Fruit fly (Drosophila melanogaster) whole organism, embryonic: ENCODE data around the gene Vlet.

Experiments used
- Blimp-1 ChIP-seq: fragments of 200-800 bp; sonication (Bioruptor generic); optimal IDR thresholded peaks from 3 replicates; lab custom pipeline; 2018; ENCODE audit warnings: missing biosample characterization, missing genetic modification characterization, mild to moderate bottlenecking, moderate library complexity, missing genetic modification reagents
- CG10274 ChIP-seq: fragments of 200-800 bp; sonication (Bioruptor generic); optimal IDR thresholded peaks from 3 replicates; lab custom pipeline; 2017; ENCODE audit warnings: missing biosample characterization, mild to moderate bottlenecking, missing genetic modification characterization
- CG10654 ChIP-seq: fragments of 200-800 bp; sonication (Bioruptor generic); optimal IDR thresholded peaks from 2 replicates; lab custom pipeline; 2016; ENCODE audit warnings: missing biosample characterization, missing genetic modification characterization
- CG11456 ChIP-seq: fragments of 200-800 bp; sonication (Bioruptor generic); IDR thresholded peaks from 3 replicates; pipeline ENCODE4 v1.3.6; 2022; ENCODE audit warnings: missing biosample characterization, missing genetic modification characterization
- CG12299 ChIP-seq: fragments of 200-800 bp; sonication (Bioruptor generic); optimal IDR thresholded peaks from 2 replicates; lab custom pipeline; 2018; ENCODE audit warnings: missing biosample characterization, mild to moderate bottlenecking, missing genetic modification characterization
- CG15073 ChIP-seq: fragments of 200-800 bp; sonication (Bioruptor generic); optimal IDR thresholded peaks from 2 replicates; lab custom pipeline; 2016; ENCODE audit warnings: missing biosample characterization, missing genetic modification characterization
- CG1647 ChIP-seq: fragments of 200-800 bp; sonication (Bioruptor generic); optimal IDR thresholded peaks from 3 replicates; lab custom pipeline; 2016; ENCODE audit warnings: missing biosample characterization, missing genetic modification characterization
- CG2120 ChIP-seq: fragments of 200-800 bp; sonication (Bioruptor generic); optimal IDR thresholded peaks from 3 replicates; lab custom pipeline; 2016; ENCODE audit warnings: missing biosample characterization, missing genetic modification characterization
- CG2678 ChIP-seq: fragments of 200-800 bp; sonication (Bioruptor generic); optimal IDR thresholded peaks from 3 replicates; lab custom pipeline; 2019; ENCODE audit warnings: missing biosample characterization, mild to moderate bottlenecking, missing genetic modification characterization, moderate library complexity
- CG2712 ChIP-seq: fragments of 200-800 bp; optimal IDR thresholded peaks from 3 replicates; lab custom pipeline; 2019; ENCODE audit warnings: missing biosample characterization, mild to moderate bottlenecking, missing genetic modification characterization, moderate library complexity
- CG42726 ChIP-seq: fragments of 200-800 bp; sonication (Bioruptor generic); IDR thresholded peaks from 2 replicates; pipeline ENCODE4 v1.3.6; 2022; ENCODE audit warnings: missing biosample characterization, missing genetic modification characterization; ENCODE audit not compliant: partially characterized antibody
- CG4282 ChIP-seq: fragments of 200-800 bp; sonication (Bioruptor generic); optimal IDR thresholded peaks from 2 replicates; lab custom pipeline; 2016; ENCODE audit warnings: missing biosample characterization, missing genetic modification characterization
- CG8478 ChIP-seq: fragments of >200 bp; optimal IDR thresholded peaks from 2 replicates; lab custom pipeline; 2018
- CG9817 ChIP-seq: fragments of 200-800 bp; sonication (Bioruptor generic); optimal IDR thresholded peaks from 2 replicates; lab custom pipeline; 2018; ENCODE audit warnings: missing biosample characterization, mild to moderate bottlenecking, missing genetic modification characterization, moderate library complexity
- CkIIα-i1 ChIP-seq: fragments of 200-800 bp; sonication (Bioruptor generic); IDR thresholded peaks from 2 replicates; pipeline ENCODE4 v1.3.6; 2022; ENCODE audit warnings: missing biosample characterization, missing genetic modification characterization
- CrebB ChIP-seq: fragments of 200-800 bp; sonication (Bioruptor generic); optimal IDR thresholded peaks from 3 replicates; lab custom pipeline; 2018; ENCODE audit warnings: missing biosample characterization, mild to moderate bottlenecking, missing genetic modification characterization
- D19A ChIP-seq: fragments of 200-800 bp; optimal IDR thresholded peaks from 3 replicates; lab custom pipeline; 2019; ENCODE audit warnings: missing biosample characterization, mild to moderate bottlenecking, missing genetic modification characterization, moderate library complexity
- Dad ChIP-seq: fragments of 200-800 bp; sonication (Bioruptor generic); optimal IDR thresholded peaks from 3 replicates; lab custom pipeline; 2016; ENCODE audit warnings: missing biosample characterization, missing genetic modification characterization
- Gsc ChIP-seq: fragments of 200-800 bp; sonication (Bioruptor generic); IDR thresholded peaks from 2 replicates; pipeline ENCODE4 v1.3.6; 2022; ENCODE audit warnings: missing biosample characterization, missing genetic modification characterization
- H15 ChIP-seq: fragments of 200-800 bp; sonication (Bioruptor generic); IDR thresholded peaks from 3 replicates; pipeline ENCODE4 v1.3.6; 2022; ENCODE audit warnings: missing biosample characterization, missing genetic modification characterization
- HHEX ChIP-seq: fragments of 200-800 bp; sonication (Bioruptor generic); optimal IDR thresholded peaks from 3 replicates; lab custom pipeline; 2017; ENCODE audit warnings: missing biosample characterization, mild to moderate bottlenecking, missing genetic modification characterization, missing genetic modification reagents
- Hr78 ChIP-seq, 2 experiments: fragments of 200-800 bp in 1 of 2; fragments of >200 bp in 1 of 2; sonication (Bioruptor generic) in 1 of 2; optimal IDR thresholded peaks; 2 replicates each; lab custom pipeline; 2017 to 2019; ENCODE audit warnings: missing biosample characterization in 2 of 2, missing genetic modification characterization in 2 of 2, mild to moderate bottlenecking in 1 of 2, moderate library complexity in 1 of 2
- MESR4 ChIP-seq: fragments of 200-800 bp; sonication (Bioruptor generic); optimal IDR thresholded peaks from 2 replicates; lab custom pipeline; 2018; ENCODE audit warnings: missing biosample characterization, mild to moderate bottlenecking, missing genetic modification characterization, moderate library complexity
- Myb ChIP-seq: fragments of 200-800 bp; sonication (Bioruptor generic); optimal IDR thresholded peaks from 2 replicates; lab custom pipeline; 2016; ENCODE audit warnings: missing biosample characterization, missing genetic modification characterization
- Ssrp ChIP-seq: fragments of 200-800 bp; sonication (Bioruptor generic); optimal IDR thresholded peaks from 2 replicates; lab custom pipeline; 2018; ENCODE audit warnings: missing biosample characterization, mild to moderate bottlenecking, missing genetic modification characterization, moderate library complexity
- Usf ChIP-seq: fragments of 200-800 bp; sonication (Bioruptor generic); optimal IDR thresholded peaks from 2 replicates; lab custom pipeline; 2017; ENCODE audit warnings: missing genotype, missing biosample characterization, missing genetic modification characterization
- ato ChIP-seq: fragments of 200-800 bp; sonication (Bioruptor generic); IDR thresholded peaks from 2 replicates; pipeline ENCODE4 v1.3.6; 2022; ENCODE audit warnings: missing biosample characterization, missing genetic modification characterization; ENCODE audit not compliant: partially characterized antibody
- bcd ChIP-seq: fragments of 200-800 bp; sonication (Bioruptor generic); optimal IDR thresholded peaks from 2 replicates; lab custom pipeline; 2017; ENCODE audit warnings: missing biosample characterization, mild to moderate bottlenecking, missing genetic modification characterization
- cg ChIP-seq: fragments of 200-800 bp; sonication (Bioruptor generic); optimal IDR thresholded peaks from 3 replicates; lab custom pipeline; 2019; ENCODE audit warnings: missing biosample characterization, mild to moderate bottlenecking, missing genetic modification characterization, moderate library complexity
- chinmo ChIP-seq: fragments of 200-800 bp; sonication (Bioruptor generic); IDR thresholded peaks from 4 replicates; pipeline ENCODE4 v1.3.6; 2022; ENCODE audit warnings: missing biosample characterization, missing genetic modification characterization; ENCODE audit not compliant: partially characterized antibody
- chn ChIP-seq: fragments of 200-800 bp; sonication (Bioruptor generic); optimal IDR thresholded peaks from 2 replicates; lab custom pipeline; 2016; ENCODE audit warnings: missing biosample characterization, missing genetic modification characterization
- da ChIP-seq: fragments of 200-800 bp; sonication (Bioruptor generic); optimal IDR thresholded peaks from 2 replicates; lab custom pipeline; 2016; ENCODE audit warnings: missing biosample characterization, missing genetic modification characterization
- danr ChIP-seq: fragments of 200-800 bp; sonication (Bioruptor generic); IDR thresholded peaks from 2 replicates; pipeline ENCODE4 v1.3.6; 2022; ENCODE audit warnings: missing biosample characterization, missing genetic modification characterization
- grau ChIP-seq: fragments of 200-800 bp; optimal IDR thresholded peaks from 3 replicates; lab custom pipeline; 2019; ENCODE audit warnings: missing biosample characterization, mild to moderate bottlenecking, missing genetic modification characterization, moderate library complexity
- kah ChIP-seq: fragments of 200-800 bp; sonication (Bioruptor generic); optimal IDR thresholded peaks from 2 replicates; lab custom pipeline; 2018; ENCODE audit warnings: missing biosample characterization, mild to moderate bottlenecking, missing genetic modification characterization
- lab ChIP-seq: fragments of 200-800 bp; sonication (Bioruptor generic); optimal IDR thresholded peaks from 3 replicates; lab custom pipeline; 2017; ENCODE audit warnings: missing biosample characterization, missing genetic modification characterization, mild to moderate bottlenecking, moderate library complexity, missing genetic modification reagents
- p53 ChIP-seq: fragments of 200-800 bp; sonication (Bioruptor generic); optimal IDR thresholded peaks from 2 replicates; lab custom pipeline; 2016; ENCODE audit warnings: missing biosample characterization, missing genetic modification characterization
- pfk ChIP-seq: fragments of 200-800 bp; sonication (Bioruptor generic); optimal IDR thresholded peaks from 2 replicates; lab custom pipeline; 2018; ENCODE audit warnings: missing biosample characterization, mild to moderate bottlenecking, missing genetic modification characterization, moderate library complexity
- pros ChIP-seq: fragments of 200-800 bp; sonication (Bioruptor generic); optimal IDR thresholded peaks from 3 replicates; lab custom pipeline; 2019; ENCODE audit warnings: missing biosample characterization, mild to moderate bottlenecking, missing genetic modification characterization, moderate library complexity
- row ChIP-seq: fragments of 200-800 bp; sonication (Bioruptor generic); IDR thresholded peaks from 3 replicates; pipeline ENCODE4 v1.3.6; 2022; ENCODE audit warnings: missing biosample characterization, missing genetic modification characterization
- run ChIP-seq: fragments of 200-800 bp; sonication (Bioruptor generic); optimal IDR thresholded peaks from 3 replicates; lab custom pipeline; 2018; ENCODE audit warnings: missing biosample characterization, mild to moderate bottlenecking, missing genetic modification characterization
- slbo ChIP-seq: fragments of 200-800 bp; sonication (Bioruptor generic); IDR thresholded peaks from 2 replicates; pipeline ENCODE4 v1.3.6; 2022; ENCODE audit warnings: missing biosample characterization, missing genetic modification characterization
- sob ChIP-seq: fragments of 200-800 bp; sonication (Bioruptor generic); IDR thresholded peaks from 2 replicates; pipeline ENCODE4 v1.3.6; 2022; ENCODE audit warnings: missing biosample characterization, missing genetic modification characterization
- sug ChIP-seq: fragments of 200-800 bp; optimal IDR thresholded peaks from 2 replicates; lab custom pipeline; 2019; ENCODE audit warnings: missing biosample characterization, mild to moderate bottlenecking, missing genetic modification characterization, moderate library complexity
- toy ChIP-seq: fragments of 200-800 bp; sonication (Bioruptor generic); IDR thresholded peaks from 2 replicates; pipeline ENCODE4 v1.3.6; 2022; ENCODE audit warnings: missing biosample characterization, missing genetic modification characterization
- zfh1 ChIP-seq: fragments of 200-800 bp; sonication (Bioruptor generic); IDR thresholded peaks from 3 replicates; pipeline ENCODE4 v1.3.6; 2022; ENCODE audit warnings: missing biosample characterization, missing genetic modification characterization

The Vlet gene

dm6 chrX:11681558-11682551 is 3.5 kb upstream of the Vlet start (continued):
- TF ChIP-seq Hr78 (GFP tag; optimal IDR thresholded peaks at IDR 0.05; lab: Kevin White, UChicago), result peak in 1 of 2 experiments; percentile 99
- no peak for TF ChIP-seq CG15073
- TF ChIP-seq CG10654, result peak; percentile 51
- peak; percentile 75 for TF ChIP-seq sug (tag; lab: Kevin White, UChicago)
- peak; percentile 40 for TF ChIP-seq Blimp-1
- TF ChIP-seq H15 (GFP tag; lab: Robert Waterston, UW), result no peak; the same call in 2 of the 3 replicates
- peak; percentile 74 for TF ChIP-seq CG2678 (tag; lab: Kevin White, UChicago)
- TF ChIP-seq Dad (GFP tag; lab: Kevin White, UChicago), result peak; percentile 43
- TF ChIP-seq Myb, result peak; percentile 62
- peak; percentile 55 for TF ChIP-seq CG1647 (GFP tag; lab: Kevin White, UChicago)
- TF ChIP-seq lab (GFP tag; lab: Kevin White, UChicago), result peak; percentile 80
- TF ChIP-seq CG11456 (GFP tag; lab: Robert Waterston, UW), result 0 out of 3 replicates have a peak, but pooled peaks have one; percentile 48
- peak; percentile 46 for TF ChIP-seq Ssrp (tag; lab: Kevin White, UChicago)
- peak; percentile 76 for TF ChIP-seq grau (tag; lab: Kevin White, UChicago)
- peak; percentile 33 for TF ChIP-seq pfk (GFP tag; lab: Kevin White, UChicago)
- no peak for TF ChIP-seq ato
- peak; percentile 68 for TF ChIP-seq pros (GFP tag; lab: Kevin White, UChicago)
- TF ChIP-seq CG9817 (tag; lab: Kevin White, UChicago), result peak; percentile 78

- TF ChIP-seq slbo (GFP tag; lab: Robert Waterston, UW) (no peak), Gsc (GFP tag; lab: Robert Waterston, UW) (no peak), CG10274 (GFP tag; lab: Kevin White, UChicago) (peak; percentile 76), row (GFP tag; lab: Robert Waterston, UW) (0 out of 3 replicates have a peak, but pooled peaks have one; percentile 10), D19A (tag; lab: Kevin White, UChicago) (peak; percentile 35)
- TF ChIP-seq, all 482 proteins: peak for 3
Observed at dm6 chrX:11680405-11680804, 2.0 kb upstream of the Vlet start.

- no peak for TF ChIP-seq sob
- TF ChIP-seq CrebB (tag; lab: Kevin White, UChicago), result no peak
- TF ChIP-seq MESR4, result no peak
- no peak for TF ChIP-seq CG2120 (GFP tag; lab: Kevin White, UChicago)
- no peak for TF ChIP-seq danr
- no peak for TF ChIP-seq p53 (GFP tag; lab: Kevin White, UChicago)
- no peak for TF ChIP-seq HHEX
- no peak for TF ChIP-seq chn (GFP tag; lab: Kevin White, UChicago)
- TF ChIP-seq toy (GFP tag; lab: Robert Waterston, UW), result no peak
- no peak for TF ChIP-seq chinmo (GFP tag; lab: Robert Waterston, UW)
- peak; percentile 0 for TF ChIP-seq pros (GFP tag; lab: Kevin White, UChicago)
- TF ChIP-seq Usf (GFP tag; lab: Kevin White, UChicago), result no peak
- TF ChIP-seq D19A (tag; lab: Kevin White, UChicago), result no peak
- no peak for TF ChIP-seq CG8478
- no peak for TF ChIP-seq CG2712
- TF ChIP-seq CG12299 (tag; lab: Kevin White, UChicago), result no peak
- TF ChIP-seq cg (GFP tag; lab: Kevin White, UChicago), result peak; percentile 83
- TF ChIP-seq bcd (GFP tag; lab: Kevin White, UChicago), result no peak
- no peak for TF ChIP-seq kah (GFP tag; lab: Kevin White, UChicago)
- no peak for TF ChIP-seq slbo (GFP tag; lab: Robert Waterston, UW)
- no peak for TF ChIP-seq run (tag; lab: Kevin White, UChicago)
- no peak for TF ChIP-seq CG4282 (GFP tag; lab: Kevin White, UChicago)
- TF ChIP-seq CG42726, result no peak
- no peak for TF ChIP-seq CkIIα-i1 (GFP tag; lab: Robert Waterston, UW)
- TF ChIP-seq zfh1 (GFP tag; lab: Robert Waterston, UW), result no peak
- TF ChIP-seq da (GFP tag; lab: Kevin White, UChicago), result no peak
Observed at dm6 chrX:11679461-11679860, 1.1 kb upstream of the Vlet start.
